Fruit fly (Drosophila melanogaster): ENCODE results near the gene CG7573.

dm6 chr3L:11314900-11315575, 3.5 kb downstream of the CG7573 start:
- TF ChIP-seq D (optimal IDR thresholded peaks at IDR 0.05), result no peak
- TF ChIP-seq D (GFP tag; optimal IDR thresholded peaks at IDR 0.05), result no peak
- TF ChIP-seq shn (GFP tag; optimal IDR thresholded peaks at IDR 0.05), result no peak
- TF ChIP-seq Mad (GFP tag; optimal IDR thresholded peaks at IDR 0.05), result no peak
- no peak for TF ChIP-seq ERR (GFP tag; optimal IDR thresholded peaks at IDR 0.05)
- TF ChIP-seq jigr1 (GFP tag; IDR thresholded peaks at IDR 0.05), result no peak
- TF ChIP-seq CG17612 (GFP tag; IDR thresholded peaks at IDR 0.05), result no peak
- TF ChIP-seq Eip74EF (GFP tag; optimal IDR thresholded peaks at IDR 0.05), result no peak
- TF ChIP-seq CG12071 (GFP tag; optimal IDR thresholded peaks at IDR 0.05), result no peak
- no peak for TF ChIP-seq CG14860 (GFP tag; IDR thresholded peaks at IDR 0.05; ENCODE audit: partially characterized antibody)
- no peak for TF ChIP-seq repo (GFP tag; optimal IDR thresholded peaks at IDR 0.05)
- TF ChIP-seq abd-A (tag; optimal IDR thresholded peaks at IDR 0.05), result no peak
- no peak for TF ChIP-seq CG5953 (GFP tag; IDR thresholded peaks at IDR 0.05)
- TF ChIP-seq CG6854 (GFP tag; optimal IDR thresholded peaks at IDR 0.05), result no peak

All from whole organism, embryonic.